Fruit fly (Drosophila melanogaster) whole organism, embryonic: ENCODE measurements around the gene Hrb27C.

Source experiments
- Adf1 ChIP-seq: fragments of 200-800 bp; sonication (Bioruptor generic); IDR thresholded peaks from 2 replicates; pipeline ENCODE4 v1.3.6; 2022; ENCODE audit warnings: missing biosample characterization, missing genetic modification characterization
- Atf-2 ChIP-seq: fragments of 200-800 bp; sonication (Bioruptor generic); optimal IDR thresholded peaks from 2 replicates; lab custom pipeline; 2016; ENCODE audit warnings: missing biosample characterization, missing genetic modification characterization
- BtbVII ChIP-seq: fragments of 200-800 bp; sonication (Bioruptor generic); optimal IDR thresholded peaks from 3 replicates; lab custom pipeline; 2017; ENCODE audit warnings: missing biosample characterization, mild to moderate bottlenecking, missing genetic modification characterization
- CG10321 ChIP-seq: fragments of 200-800 bp; sonication (Bioruptor generic); IDR thresholded peaks from 2 replicates; pipeline ENCODE4 v1.3.6; 2022; ENCODE audit warnings: missing biosample characterization, missing genetic modification characterization
- CG12071 ChIP-seq: fragments of 200-800 bp; sonication (Bioruptor generic); optimal IDR thresholded peaks from 3 replicates; lab custom pipeline; 2018; ENCODE audit warnings: missing biosample characterization, mild to moderate bottlenecking, missing genetic modification characterization
- CG13123 ChIP-seq: fragments of 200-800 bp; sonication (Bioruptor generic); optimal IDR thresholded peaks from 2 replicates; lab custom pipeline; 2016; ENCODE audit warnings: missing biosample characterization, missing genetic modification characterization
- CG13287 ChIP-seq: fragments of 200-800 bp; sonication (Bioruptor generic); IDR thresholded peaks from 2 replicates; pipeline ENCODE4 v1.3.6; 2022; ENCODE audit warnings: missing biosample characterization, missing genetic modification characterization; ENCODE audit not compliant: partially characterized antibody
- CG13624 ChIP-seq: fragments of 200-800 bp; sonication (Bioruptor generic); optimal IDR thresholded peaks from 2 replicates; lab custom pipeline; 2016; ENCODE audit warnings: missing biosample characterization, missing genetic modification characterization
- CG13775 ChIP-seq: fragments of 200-800 bp; sonication (Bioruptor generic); optimal IDR thresholded peaks from 3 replicates; lab custom pipeline; 2017; ENCODE audit warnings: missing biosample characterization, mild to moderate bottlenecking, missing genetic modification characterization
- CG14860 ChIP-seq: fragments of 200-800 bp; sonication (Bioruptor generic); IDR thresholded peaks from 3 replicates; pipeline ENCODE4 v1.3.6; 2022; ENCODE audit warnings: missing biosample characterization, missing genetic modification characterization; ENCODE audit not compliant: partially characterized antibody
- CG14965 ChIP-seq: fragments of 200-800 bp; sonication (Bioruptor generic); optimal IDR thresholded peaks from 2 replicates; lab custom pipeline; 2016; ENCODE audit warnings: missing biosample characterization, missing genetic modification characterization, borderline replicate concordance
- CG17385 ChIP-seq: fragments of 200-800 bp; sonication (Bioruptor generic); optimal IDR thresholded peaks from 3 replicates; lab custom pipeline; 2018; ENCODE audit warnings: missing biosample characterization, mild to moderate bottlenecking, missing genetic modification characterization
- CG2116 ChIP-seq: fragments of 200-800 bp; sonication (Bioruptor generic); optimal IDR thresholded peaks from 3 replicates; lab custom pipeline; 2018; ENCODE audit warnings: missing biosample characterization, mild to moderate bottlenecking, missing genetic modification characterization
- CG2889 ChIP-seq: fragments of 200-800 bp; sonication (Bioruptor generic); IDR thresholded peaks from 3 replicates; pipeline ENCODE4 v1.3.6; 2022; ENCODE audit warnings: missing biosample characterization, missing genetic modification characterization
- CG31365 ChIP-seq: fragments of 200-800 bp; sonication (Bioruptor generic); optimal IDR thresholded peaks from 2 replicates; lab custom pipeline; 2018; ENCODE audit warnings: missing biosample characterization, mild to moderate bottlenecking, missing genetic modification characterization
- CG32772 ChIP-seq: fragments of 200-800 bp; sonication (Bioruptor generic); IDR thresholded peaks from 2 replicates; pipeline ENCODE4 v1.3.6; 2022; ENCODE audit warnings: missing biosample characterization, missing genetic modification characterization
- CG3995 ChIP-seq: fragments of 200-800 bp; sonication (Bioruptor generic); optimal IDR thresholded peaks from 3 replicates; lab custom pipeline; 2016; ENCODE audit warnings: missing biosample characterization, missing genetic modification characterization
- CG42726 ChIP-seq: fragments of 200-800 bp; sonication (Bioruptor generic); IDR thresholded peaks from 2 replicates; pipeline ENCODE4 v1.3.6; 2022; ENCODE audit warnings: missing biosample characterization, missing genetic modification characterization; ENCODE audit not compliant: partially characterized antibody
- CG4282 ChIP-seq: fragments of 200-800 bp; sonication (Bioruptor generic); optimal IDR thresholded peaks from 2 replicates; lab custom pipeline; 2016; ENCODE audit warnings: missing biosample characterization, missing genetic modification characterization
- CG4707 ChIP-seq: fragments of 200-800 bp; sonication (Bioruptor generic); optimal IDR thresholded peaks from 2 replicates; lab custom pipeline; 2018; ENCODE audit warnings: missing biosample characterization, mild to moderate bottlenecking, missing genetic modification characterization, moderate library complexity
- CG5245 ChIP-seq: fragments of 200-800 bp; sonication (Bioruptor generic); optimal IDR thresholded peaks from 3 replicates; lab custom pipeline; 2016; ENCODE audit warnings: missing biosample characterization, missing genetic modification characterization
- CG6175 ChIP-seq: fragments of 200-800 bp; sonication (Bioruptor generic); IDR thresholded peaks from 3 replicates; pipeline ENCODE4 v1.3.6; 2022; ENCODE audit warnings: missing biosample characterization, missing genetic modification characterization
- CG7963 ChIP-seq: fragments of 200-800 bp; sonication (Bioruptor generic); IDR thresholded peaks from 3 replicates; pipeline ENCODE4 v1.3.6; 2022; ENCODE audit warnings: missing biosample characterization, missing genetic modification characterization; ENCODE audit not compliant: partially characterized antibody
- CTCF ChIP-seq: fragments of 200-800 bp; sonication (Bioruptor generic); optimal IDR thresholded peaks from 2 replicates; lab custom pipeline; 2017; ENCODE audit warnings: missing biosample characterization, mild to moderate bottlenecking, missing genetic modification characterization, moderate library complexity
- Dip2 ChIP-seq: fragments of 200-800 bp; sonication (Bioruptor generic); IDR thresholded peaks from 2 replicates; pipeline ENCODE4 v1.3.6; 2022; ENCODE audit warnings: missing biosample characterization, missing genetic modification characterization
- Dll ChIP-seq: fragments of 200-800 bp; sonication (Bioruptor generic); IDR thresholded peaks from 4 replicates; pipeline ENCODE4 v1.3.6; 2022; ENCODE audit warnings: missing biosample characterization, missing genetic modification characterization; ENCODE audit not compliant: partially characterized antibody
- Dref ChIP-seq: fragments of 200-800 bp; sonication (Bioruptor generic); IDR thresholded peaks from 2 replicates; pipeline ENCODE4 v1.3.6; 2022; ENCODE audit warnings: missing biosample characterization, missing genetic modification characterization
- HHEX ChIP-seq: fragments of 200-800 bp; sonication (Bioruptor generic); optimal IDR thresholded peaks from 3 replicates; lab custom pipeline; 2017; ENCODE audit warnings: missing biosample characterization, mild to moderate bottlenecking, missing genetic modification characterization, missing genetic modification reagents
- HLHmδ ChIP-seq: fragments of 200-800 bp; sonication (Bioruptor generic); optimal IDR thresholded peaks from 2 replicates; lab custom pipeline; 2018; ENCODE audit warnings: missing biosample characterization, mild to moderate bottlenecking, missing genetic modification characterization, moderate library complexity
- MBD-R2 ChIP-seq: fragments of 200-800 bp; sonication (Bioruptor generic); IDR thresholded peaks from 2 replicates; pipeline ENCODE4 v1.3.6; 2022; ENCODE audit warnings: missing biosample characterization, missing genetic modification characterization
- MESR4 ChIP-seq: fragments of 200-800 bp; sonication (Bioruptor generic); optimal IDR thresholded peaks from 2 replicates; lab custom pipeline; 2018; ENCODE audit warnings: missing biosample characterization, mild to moderate bottlenecking, missing genetic modification characterization, moderate library complexity
- Scr ChIP-seq: fragments of 200-800 bp; sonication (Bioruptor generic); IDR thresholded peaks from 2 replicates; pipeline ENCODE4 v1.3.6; 2022; ENCODE audit warnings: missing biosample characterization, missing genetic modification characterization; ENCODE audit not compliant: partially characterized antibody
- Side ChIP-seq: fragments of 200-800 bp; sonication (Bioruptor generic); optimal IDR thresholded peaks from 2 replicates; lab custom pipeline; 2016; ENCODE audit warnings: missing biosample characterization, missing genetic modification characterization
- Sry-δ ChIP-seq: fragments of 200-800 bp; sonication (Bioruptor generic); optimal IDR thresholded peaks from 2 replicates; lab custom pipeline; 2016; ENCODE audit warnings: missing biosample characterization, missing genetic modification characterization
- Tbp ChIP-seq: fragments of >200 bp; optimal IDR thresholded peaks from 2 replicates; lab custom pipeline; 2018; ENCODE audit warnings: missing biosample characterization, missing genetic modification characterization
- YL-1 ChIP-seq: fragments of 200-800 bp; sonication (Bioruptor generic); optimal IDR thresholded peaks from 3 replicates; lab custom pipeline; 2017; ENCODE audit warnings: missing biosample characterization, mild to moderate bottlenecking, missing genetic modification characterization
- al ChIP-seq: fragments of 200-800 bp; sonication (Bioruptor generic); IDR thresholded peaks from 2 replicates; pipeline ENCODE4 v1.3.6; 2022; ENCODE audit warnings: missing biosample characterization, missing genetic modification characterization
- chif ChIP-seq, 2 experiments: fragments of 200-800 bp; sonication (Bioruptor generic); optimal IDR thresholded peaks; 3 replicates each; lab custom pipeline; 2016; ENCODE audit warnings: missing biosample characterization in 2 of 2, missing genetic modification characterization in 2 of 2
- chm ChIP-seq: fragments of 200-800 bp; sonication (Bioruptor generic); IDR thresholded peaks from 2 replicates; pipeline ENCODE4 v1.3.6; 2022; ENCODE audit warnings: missing biosample characterization, missing genetic modification characterization
- crp ChIP-seq, 2 experiments: fragments of 200-800 bp; sonication (Bioruptor generic); optimal IDR thresholded peaks; 2 replicates in 1 of 2; 3 replicates in 1 of 2; lab custom pipeline; 2017; ENCODE audit warnings: missing biosample characterization in 2 of 2, missing genetic modification characterization in 2 of 2, mild to moderate bottlenecking in 1 of 2, moderate library complexity in 1 of 2
- dm ChIP-seq: fragments of 200-800 bp; sonication (Bioruptor generic); optimal IDR thresholded peaks from 3 replicates; lab custom pipeline; 2016; ENCODE audit warnings: missing biosample characterization, missing genetic modification characterization
- ftz-f1 ChIP-seq: fragments of 200-800 bp; sonication (Bioruptor generic); optimal IDR thresholded peaks from 2 replicates; lab custom pipeline; 2016; ENCODE audit warnings: missing biosample characterization, missing genetic modification characterization
- gem ChIP-seq: fragments of 200-800 bp; sonication (Bioruptor generic); optimal IDR thresholded peaks from 2 replicates; lab custom pipeline; 2019; ENCODE audit warnings: missing biosample characterization, mild to moderate bottlenecking, missing genetic modification characterization, moderate library complexity
- ham ChIP-seq: fragments of 200-800 bp; sonication (Bioruptor generic); IDR thresholded peaks from 2 replicates; pipeline ENCODE4 v1.3.6; 2022; ENCODE audit warnings: missing biosample characterization, missing genetic modification characterization
- hb ChIP-seq: fragments of 200-800 bp; sonication (Bioruptor generic); IDR thresholded peaks from 3 replicates; pipeline ENCODE4 v1.3.6; 2022; ENCODE audit warnings: missing biosample characterization, missing genetic modification characterization; ENCODE audit not compliant: partially characterized antibody
- hth ChIP-seq: fragments of >200 bp; optimal IDR thresholded peaks from 2 replicates; lab custom pipeline; 2017; ENCODE audit warnings: inconsistent platforms
- ken ChIP-seq: fragments of 200-800 bp; sonication (Bioruptor generic); IDR thresholded peaks from 3 replicates; pipeline ENCODE4 v1.3.6; 2022; ENCODE audit warnings: missing biosample characterization, missing genetic modification characterization
- odd ChIP-seq: fragments of 200-800 bp; sonication (Bioruptor generic); optimal IDR thresholded peaks from 2 replicates; lab custom pipeline; 2017; ENCODE audit warnings: missing biosample characterization, mild to moderate bottlenecking, missing genetic modification characterization
- org-1 ChIP-seq: fragments of 200-800 bp; sonication (Bioruptor generic); optimal IDR thresholded peaks from 2 replicates; lab custom pipeline; 2017; ENCODE audit warnings: missing biosample characterization, missing genetic modification characterization
- tll ChIP-seq, 2 experiments: fragments of 200-800 bp in 1 of 2; fragments of >200 bp in 1 of 2; sonication (Bioruptor generic) in 1 of 2; optimal IDR thresholded peaks; 2 replicates each; lab custom pipeline; 2017 to 2019; ENCODE audit warnings: missing biosample characterization in 2 of 2, missing genetic modification characterization in 2 of 2, mild to moderate bottlenecking in 1 of 2, moderate library complexity in 1 of 2
- trh ChIP-seq: fragments of 200-800 bp; sonication (Bioruptor generic); optimal IDR thresholded peaks from 2 replicates; lab custom pipeline; 2016; ENCODE audit warnings: missing biosample characterization, missing genetic modification characterization
- zen2 ChIP-seq: fragments of 200-800 bp; sonication (Bioruptor generic); IDR thresholded peaks from 3 replicates; pipeline ENCODE4 v1.3.6; 2022; ENCODE audit warnings: missing biosample characterization, missing genetic modification characterization; ENCODE audit not compliant: partially characterized antibody

Hrb27C gene

DNA sequence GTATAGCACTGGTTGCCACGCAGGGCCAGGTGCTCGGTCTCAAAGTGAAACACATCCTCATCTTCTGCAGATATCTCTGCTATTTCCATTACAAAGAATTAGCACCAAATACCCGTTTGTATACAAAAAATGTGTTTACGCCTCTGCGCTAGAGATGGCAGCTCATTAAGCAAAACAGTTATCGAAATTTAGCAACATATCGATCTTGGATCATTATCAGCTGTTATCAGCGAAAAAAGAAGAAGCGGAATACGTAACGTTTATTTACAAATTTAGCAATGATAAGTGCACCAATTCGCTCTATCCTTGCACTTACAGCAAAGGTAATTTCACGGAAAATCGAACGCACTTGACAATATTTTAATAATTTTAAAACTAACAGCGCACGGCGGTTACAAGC, 39.7 kb downstream of the Hrb27C start, which contains the start of the genes Atac1 and Hmgcl (continued):
- TF ChIP-seq Side (no peak), Dref (GFP tag; lab: Robert Waterston, UW) (peak; percentile 65), Dip2 (no peak), CG13287 (peak; percentile 53), ken (GFP tag; lab: Robert Waterston, UW) (no peak), gem (tag; lab: Kevin White, UChicago) (no peak), org-1 (GFP tag; lab: Kevin White, UChicago) (no peak), Adf1 (GFP tag; lab: Robert Waterston, UW) (no peak), CG2116 (GFP tag; lab: Kevin White, UChicago) (peak; percentile 14), CG13624 (GFP tag; lab: Kevin White, UChicago) (no peak), odd (no peak), CG17385 (peak; percentile 89), BtbVII (GFP tag; lab: Kevin White, UChicago) (no peak), CG6175 (GFP tag; lab: Robert Waterston, UW) (no peak), dm (GFP tag; lab: Kevin White, UChicago) (peak; percentile 17), CG42726 (GFP tag; lab: Robert Waterston, UW) (no peak), MESR4 (GFP tag; lab: Kevin White, UChicago) (peak; percentile 42), CG10321 (no peak), Dll (GFP tag; lab: Robert Waterston, UW) (peak; percentile 68), zen2 (GFP tag; lab: Robert Waterston, UW) (peak; percentile 35; the same call in 1 of the 3 replicates), hb (GFP tag; lab: Robert Waterston, UW) (no peak), CTCF (GFP tag; lab: Kevin White, UChicago) (no peak), hth (lab: Kevin White, UChicago) (no peak), al (GFP tag; lab: Robert Waterston, UW) (no peak), CG2889 (GFP tag; lab: Robert Waterston, UW) (no peak), Sry-δ (GFP tag; lab: Kevin White, UChicago) (peak; percentile 76), HLHmδ (GFP tag; lab: Kevin White, UChicago) (no peak), trh (GFP tag; lab: Kevin White, UChicago) (no peak), ftz-f1 (no peak), CG4282 (GFP tag; lab: Kevin White, UChicago) (no peak), CG14965 (no peak), crp (GFP tag; optimal IDR thresholded peaks at IDR 0.05; lab: Kevin White, UChicago) (peak in 1 of 2 experiments; percentile 78), CG14860 (GFP tag; lab: Robert Waterston, UW) (no peak), tll (GFP tag; optimal IDR thresholded peaks at IDR 0.05; lab: Kevin White, UChicago) (no peak), CG3995 (GFP tag; lab: Kevin White, UChicago) (no peak), chm (GFP tag; lab: Robert Waterston, UW) (no peak), ham (no peak), Atf-2 (GFP tag; lab: Kevin White, UChicago) (no peak), CG5245 (GFP tag; lab: Kevin White, UChicago) (no peak), HHEX (GFP tag; lab: Kevin White, UChicago) (no peak), CG4707 (GFP tag; lab: Kevin White, UChicago) (no peak), CG31365 (no peak), CG7963 (no peak), MBD-R2 (peak; percentile 78), CG32772 (GFP tag; lab: Robert Waterston, UW) (no peak), CG13775 (GFP tag; lab: Kevin White, UChicago) (peak; percentile 92), chif (GFP tag; optimal IDR thresholded peaks at IDR 0.05; lab: Kevin White, UChicago) (no peak), Tbp (GFP tag; lab: Kevin White, UChicago) (no peak), Scr (GFP tag; lab: Robert Waterston, UW) (0 out of 2 replicates have a peak, but pooled peaks have one; percentile 16), CG12071 (GFP tag; lab: Kevin White, UChicago) (no peak), CG13123 (GFP tag; lab: Kevin White, UChicago) (no peak), YL-1 (GFP tag; lab: Kevin White, UChicago) (peak; percentile 3)
